Worm (Caenorhabditis elegans): Measurements from ENCODE around the gene srz-91.

Gene srz-91

DNA sequence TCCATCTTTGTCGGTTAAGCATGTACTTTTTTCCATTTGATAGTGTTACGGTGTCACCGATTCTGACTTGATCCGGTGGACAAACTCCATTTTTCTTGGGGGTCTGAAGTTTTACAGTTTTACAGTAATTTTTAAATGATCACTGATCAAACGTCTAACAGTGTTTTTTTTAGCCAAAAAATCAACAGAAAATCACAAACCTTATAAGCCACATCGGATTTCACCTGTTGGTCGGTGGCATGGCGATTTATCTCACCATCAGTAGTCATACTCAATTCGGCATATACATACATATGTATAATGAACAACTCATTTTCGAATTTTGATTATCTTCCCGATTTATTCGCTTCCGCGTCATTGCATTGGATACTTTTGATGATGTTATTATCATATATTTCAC, at the start of gene srz-91:
TSS of gene srz-91 (plus strand) at position 301 of the 400 bp plus-strand sequence.
- TF ChIP-seq nhr-232 (tag; optimal IDR thresholded peaks at IDR 0.05) = no peak
- no peak for TF ChIP-seq gmeb-2 (tag; optimal IDR thresholded peaks at IDR 0.05)
- TF ChIP-seq F13H6.1 (tag; optimal IDR thresholded peaks at IDR 0.05) = no peak
- no peak for TF ChIP-seq ceh-30 (tag; optimal IDR thresholded peaks at IDR 0.05)
- no peak for TF ChIP-seq ceh-34 (tag; optimal IDR thresholded peaks at IDR 0.05)
- TF ChIP-seq fkh-6 (tag; optimal IDR thresholded peaks at IDR 0.05) = no peak
- no peak for TF ChIP-seq elt-2 (tag; optimal IDR thresholded peaks at IDR 0.05)
- TF ChIP-seq ceh-2 (tag; optimal IDR thresholded peaks at IDR 0.05) = no peak
- no peak for TF ChIP-seq nfya-1 (tag; optimal IDR thresholded peaks at IDR 0.05)
- TF ChIP-seq pat-9 (tag; optimal IDR thresholded peaks at IDR 0.05) = no peak
- no peak for TF ChIP-seq ceh-24 (tag; optimal IDR thresholded peaks at IDR 0.05)
- no peak for TF ChIP-seq unc-3 (GFP tag; conservative IDR thresholded peaks at IDR 0.05)
- TF ChIP-seq unc-3 (tag; optimal IDR thresholded peaks at IDR 0.05) = no peak
- TF ChIP-seq pha-4 (tag; optimal IDR thresholded peaks at IDR 0.05) = no peak
- no peak for TF ChIP-seq ceh-19 (GFP tag; optimal IDR thresholded peaks at IDR 0.05)
- no peak for TF ChIP-seq zip-5 (tag; optimal IDR thresholded peaks at IDR 0.05)

DNA sequence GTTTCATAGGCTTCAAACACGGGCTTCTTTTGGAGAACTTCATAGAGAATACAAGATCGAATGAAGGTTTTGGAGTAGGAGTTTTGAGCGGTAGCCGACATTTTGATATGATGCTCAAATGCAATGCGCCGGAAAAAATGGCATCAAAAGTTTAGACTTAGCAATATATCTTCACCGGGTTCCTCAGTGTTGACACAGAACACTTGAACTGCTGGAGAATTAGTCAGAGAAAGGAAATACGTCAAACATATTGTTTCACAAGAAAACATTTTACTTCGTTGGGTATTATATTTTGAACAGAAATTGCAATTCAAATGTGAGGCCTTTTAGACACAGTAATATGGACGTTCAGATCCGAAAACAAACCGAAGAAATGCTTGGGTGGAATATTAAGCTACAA, 49.5 kb upstream of the srz-91 start, which contains the start of gene fbxa-174:
TSS of gene fbxa-174 (minus strand) at position 101 of the 400 bp plus-strand sequence.
- TF ChIP-seq ceh-18 (tag; optimal IDR thresholded peaks at IDR 0.05) (no peak), unc-55 (GFP tag; optimal IDR thresholded peaks at IDR 0.05) (no peak), C08G9.2 (tag; optimal IDR thresholded peaks at IDR 0.05) (no peak), madf-2 (tag; optimal IDR thresholded peaks at IDR 0.05) (no peak)

DNA sequence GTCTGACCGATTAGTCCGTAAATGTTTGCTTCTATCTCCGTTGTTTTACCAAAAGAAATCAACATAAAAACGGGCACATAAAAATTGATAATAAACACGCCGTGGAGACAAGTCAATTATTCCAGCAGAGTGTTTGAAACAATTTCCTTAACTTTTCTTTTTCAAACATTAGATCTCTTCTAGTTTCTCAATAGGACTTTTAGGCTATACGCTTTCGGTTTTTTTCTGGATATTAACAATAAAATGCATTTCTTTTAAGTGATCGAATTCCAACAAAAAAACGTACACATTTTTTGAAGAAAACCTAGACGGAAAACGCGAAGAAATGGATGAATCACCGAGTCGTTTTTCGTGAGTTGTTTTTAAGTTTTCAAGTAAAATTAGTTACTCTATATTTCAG, 49.0 kb upstream of the srz-91 start, which contains the start of gene fbxa-172:
TSS of gene fbxa-172 (plus strand) at position 301 of the 400 bp plus-strand sequence.
- TF ChIP-seq fkh-10 (GFP tag; optimal IDR thresholded peaks at IDR 0.05) (no peak), ceh-30 (tag; optimal IDR thresholded peaks at IDR 0.05) (no peak)

DNA sequence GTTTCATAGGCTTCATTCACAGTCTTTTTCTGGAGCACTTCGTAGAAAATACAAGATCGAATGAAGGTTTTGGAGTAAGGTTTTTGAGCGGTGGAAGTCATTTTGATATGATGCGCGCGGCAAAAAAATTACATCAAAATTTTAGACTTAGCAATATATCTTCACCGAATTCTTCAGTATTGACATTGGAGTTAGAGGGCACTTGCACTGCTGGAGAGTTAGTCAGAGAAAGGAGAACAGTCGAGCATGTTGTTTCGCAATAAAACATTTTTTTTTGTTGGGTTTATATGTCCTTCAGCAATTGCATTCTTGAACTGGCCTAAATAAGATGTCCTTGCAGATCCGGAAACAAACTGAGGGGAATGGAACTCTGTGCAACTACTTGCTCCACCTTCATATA, 42.0 kb upstream of the srz-91 start, which contains the start of gene fbxa-171:
TSS of gene fbxa-171 (minus strand) at position 101 of the 400 bp plus-strand sequence.
- TF ChIP-seq unc-86 (tag; optimal IDR thresholded peaks at IDR 0.05) (no peak), unc-42 (tag; optimal IDR thresholded peaks at IDR 0.05) (no peak), ttx-3 (tag; optimal IDR thresholded peaks at IDR 0.05) (no peak), pha-2 (tag; optimal IDR thresholded peaks at IDR 0.05) (no peak), dve-1 (tag; optimal IDR thresholded peaks at IDR 0.05) (no peak), nfya-1 (tag; optimal IDR thresholded peaks at IDR 0.05) (no peak), pag-3 (tag; optimal IDR thresholded peaks at IDR 0.05; ENCODE audit: borderline replicate concordance) (no peak), ceh-22 (tag; optimal IDR thresholded peaks at IDR 0.05) (no peak), pax-1 (tag; optimal IDR thresholded peaks at IDR 0.05) (no peak), lin-11 (tag; optimal IDR thresholded peaks at IDR 0.05) (no peak), Y22D7AL.16 (tag; optimal IDR thresholded peaks at IDR 0.05) (no peak), sdc-2 (tag; optimal IDR thresholded peaks at IDR 0.05) (no peak), hlh-13 (GFP tag; optimal IDR thresholded peaks at IDR 0.05) (no peak), sox-2 (GFP tag; IDR thresholded peaks at IDR 0.05) (no peak), sox-4 (tag; optimal IDR thresholded peaks at IDR 0.05) (no peak)

- TF ChIP-seq pat-9 (tag; optimal IDR thresholded peaks at IDR 0.05) (no peak), ceh-48 (tag; optimal IDR thresholded peaks at IDR 0.05) (no peak), K02D7.2 (tag; optimal IDR thresholded peaks at IDR 0.05) (no peak), hlh-6 (tag; optimal IDR thresholded peaks at IDR 0.05) (no peak), unc-86 (tag; optimal IDR thresholded peaks at IDR 0.05) (no peak), ceh-22 (tag; optimal IDR thresholded peaks at IDR 0.05) (no peak), pqm-1 (tag; optimal IDR thresholded peaks at IDR 0.05) (no peak), Y22D7AL.16 (tag; optimal IDR thresholded peaks at IDR 0.05) (no peak), K09A11.1 (tag; optimal IDR thresholded peaks at IDR 0.05; ENCODE audit: insufficient read depth) (no peak), nhr-11 (tag; optimal IDR thresholded peaks at IDR 0.05) (no peak), ceh-9 (tag; optimal IDR thresholded peaks at IDR 0.05) (no peak), C08G9.2 (tag; optimal IDR thresholded peaks at IDR 0.05) (no peak), dve-1 (tag; optimal IDR thresholded peaks at IDR 0.05) (no peak), hlh-13 (GFP tag; optimal IDR thresholded peaks at IDR 0.05) (no peak), elt-2 (tag; optimal IDR thresholded peaks at IDR 0.05) (no peak), ceh-24 (tag; optimal IDR thresholded peaks at IDR 0.05) (no peak), pag-3 (tag; optimal IDR thresholded peaks at IDR 0.05; ENCODE audit: borderline replicate concordance) (no peak), ceh-18 (tag; optimal IDR thresholded peaks at IDR 0.05) (no peak), fax-1 (tag; optimal IDR thresholded peaks at IDR 0.05) (no peak)
Observed at ce11 chrV:17566850-17567249, 41.0 kb upstream of the srz-91 start, which contains the start of gene C38D9.2. Gene C38D9.2, plus strand, starts transcription at chrV:17567150.
